Worm (Caenorhabditis elegans): Measurements from ENCODE around the gene Y5F2A.4.

- TF ChIP-seq lin-39 (tag; optimal IDR thresholded peaks at IDR 0.05) (no peak), nhr-11 (tag; optimal IDR thresholded peaks at IDR 0.05) (no peak), nhr-77 (tag; optimal IDR thresholded peaks at IDR 0.05) (no peak), unc-62 (GFP tag; optimal IDR thresholded peaks at IDR 0.05) (no peak)
These were observed 46.8 kb upstream of the Y5F2A.4 start for ce11 chrIV:11125200-11125599.
